Worm (Caenorhabditis elegans): Measurements from ENCODE around the gene C26B9.1.

The C26B9.1 gene

DNA sequence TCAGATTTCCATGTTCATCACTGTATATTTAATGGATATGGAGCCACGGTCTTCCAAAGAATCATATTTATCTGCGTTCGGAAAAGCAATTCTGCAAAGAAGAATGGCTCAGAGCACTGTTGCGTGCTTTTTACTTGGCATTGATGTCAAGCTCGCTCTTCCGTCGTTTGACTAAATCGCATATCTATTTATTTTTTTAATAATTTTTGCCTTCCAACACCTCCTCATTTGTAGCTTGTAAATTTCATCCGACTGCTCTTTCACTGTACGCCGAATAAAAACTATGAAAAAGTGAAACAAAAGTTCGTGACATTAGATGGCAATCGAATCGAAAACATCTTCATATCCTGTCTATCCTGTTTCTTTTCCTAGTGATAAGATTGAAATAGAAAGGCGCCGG, 4.5 kb upstream of the C26B9.1 start, which contains the start of gene C26B9.2:
C26B9.2 (plus strand) TSS at position 301 of the 400 bp plus-strand sequence.
- TF ChIP-seq him-1 (tag; optimal IDR thresholded peaks at IDR 0.05) (no peak), W03F9.2 (tag; optimal IDR thresholded peaks at IDR 0.05) (no peak), dao-5 (tag; optimal IDR thresholded peaks at IDR 0.05) (no peak)

ce11 chrX:5342007-5342406, 2.4 kb upstream of the C26B9.1 start, which contains the start of gene C26B9.7:
C26B9.7 (plus strand) TSS chrX:5342307.
- TF ChIP-seq him-1 (tag; optimal IDR thresholded peaks at IDR 0.05) (no peak), dao-5 (tag; optimal IDR thresholded peaks at IDR 0.05) (no peak), W03F9.2 (tag; optimal IDR thresholded peaks at IDR 0.05) (no peak)

- no peak for TF ChIP-seq him-1 (tag; optimal IDR thresholded peaks at IDR 0.05)
- TF ChIP-seq W03F9.2 (tag; optimal IDR thresholded peaks at IDR 0.05) = no peak
These were observed 1.9 kb downstream of the C26B9.1 start for ce11 chrX:5346303-5346702.

ce11 chrX:5347856-5348255, 3.5 kb downstream of the C26B9.1 start:
- TF ChIP-seq him-1 (tag; optimal IDR thresholded peaks at IDR 0.05) (no peak), dao-5 (tag; optimal IDR thresholded peaks at IDR 0.05) (no peak), W03F9.2 (tag; optimal IDR thresholded peaks at IDR 0.05) (no peak)

- TF ChIP-seq dao-5 (tag; optimal IDR thresholded peaks at IDR 0.05) (no peak), W03F9.2 (tag; optimal IDR thresholded peaks at IDR 0.05) (no peak), him-1 (tag; optimal IDR thresholded peaks at IDR 0.05) (no peak)
These were observed 4.3 kb downstream of the C26B9.1 start, which contains the start of gene syx-3 for ce11 chrX:5348529-5349148. syx-3 (plus strand) TSS chrX:5349098.

DNA sequence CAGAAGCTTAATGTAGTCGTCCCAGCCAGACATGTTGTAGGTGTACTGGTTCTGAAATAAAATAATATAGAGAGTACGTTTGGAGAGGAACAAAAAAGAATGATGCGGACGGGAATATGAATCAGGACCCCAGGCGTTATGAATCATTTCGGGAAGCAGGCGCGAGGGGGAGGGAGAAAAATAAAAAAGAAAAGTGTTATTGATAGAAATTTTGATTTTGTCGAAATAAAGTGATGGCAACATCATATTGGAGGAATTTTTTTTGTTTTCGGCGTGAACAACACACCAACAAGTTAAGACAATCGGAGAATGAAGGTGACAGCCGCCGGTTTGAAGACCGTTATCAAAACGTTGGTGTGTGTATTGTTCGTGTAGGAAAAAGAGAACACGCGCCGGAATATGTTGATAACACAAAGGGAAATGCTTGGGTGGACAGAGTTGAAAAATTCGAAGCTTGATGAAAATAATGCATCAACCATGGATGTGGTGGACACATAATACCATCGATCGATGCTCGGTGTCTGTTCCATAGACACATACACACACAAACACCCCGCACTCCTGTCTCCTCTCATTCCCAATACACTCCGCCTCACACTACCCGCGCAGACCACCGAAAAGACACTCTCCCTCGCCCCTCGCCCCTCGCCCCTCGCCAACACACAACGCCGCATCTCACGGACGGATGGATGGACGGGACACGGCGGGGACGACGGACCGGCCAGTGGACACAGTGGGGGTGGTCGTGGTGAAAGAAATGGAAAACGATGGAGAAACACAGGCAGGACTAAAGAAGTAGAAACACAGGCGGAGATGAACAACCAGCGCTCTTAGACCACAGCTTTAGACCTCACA, 9.9 kb downstream of the C26B9.1 start, which contains the start of gene pfn-2:
pfn-2 (minus strand) TSS at position 51 of the 855 bp plus-strand sequence.
- TF ChIP-seq W03F9.2 (tag; optimal IDR thresholded peaks at IDR 0.05) = no peak
- TF ChIP-seq dao-5 (tag; optimal IDR thresholded peaks at IDR 0.05) = peak; percentile 17

ce11 chrX:5355253-5355652, 10.9 kb downstream of the C26B9.1 start:
- no peak for TF ChIP-seq W03F9.2 (tag; optimal IDR thresholded peaks at IDR 0.05)
- TF ChIP-seq him-1 (tag; optimal IDR thresholded peaks at IDR 0.05) = no peak
- TF ChIP-seq dao-5 (tag; optimal IDR thresholded peaks at IDR 0.05) = no peak

- TF ChIP-seq W03F9.2 (tag; optimal IDR thresholded peaks at IDR 0.05) = no peak
- TF ChIP-seq dao-5 (tag; optimal IDR thresholded peaks at IDR 0.05) = no peak
- no peak for TF ChIP-seq him-1 (tag; optimal IDR thresholded peaks at IDR 0.05)
These were observed 16.3 kb downstream of the C26B9.1 start for ce11 chrX:5360682-5361081.

ce11 chrX:5364222-5364621, 19.8 kb downstream of the C26B9.1 start, which contains the start of gene chtl-1:
chtl-1 (minus strand) TSS chrX:5364322.
- TF ChIP-seq dao-5 (tag; optimal IDR thresholded peaks at IDR 0.05) = no peak
- TF ChIP-seq W03F9.2 (tag; optimal IDR thresholded peaks at IDR 0.05) = no peak
- TF ChIP-seq him-1 (tag; optimal IDR thresholded peaks at IDR 0.05) = no peak

ce11 chrX:5365437-5365836, 21.1 kb downstream of the C26B9.1 start, which contains the start of gene F35C8.5:
F35C8.5 (plus strand) TSS chrX:5365813.
- TF ChIP-seq W03F9.2 (tag; optimal IDR thresholded peaks at IDR 0.05) = no peak
- no peak for TF ChIP-seq him-1 (tag; optimal IDR thresholded peaks at IDR 0.05)

DNA sequence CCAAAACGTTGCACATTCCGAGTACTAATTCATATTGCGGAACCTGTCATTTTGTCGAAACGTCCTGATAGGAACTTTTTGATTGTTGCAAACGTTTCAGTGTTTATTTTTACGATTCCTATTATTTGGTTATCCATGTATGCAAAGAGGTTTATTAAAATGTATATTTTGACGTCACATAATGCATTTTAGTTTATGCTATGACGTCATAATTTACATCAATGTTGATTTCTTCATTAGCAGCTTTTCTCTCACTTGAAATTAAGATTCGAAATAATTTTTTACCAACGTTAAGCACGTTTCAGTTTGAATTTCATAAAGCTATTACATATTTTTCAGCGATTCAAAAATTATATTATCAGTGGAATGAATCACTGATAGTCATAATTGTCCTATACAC, 22.2 kb downstream of the C26B9.1 start:
- no peak for TF ChIP-seq him-1 (tag; optimal IDR thresholded peaks at IDR 0.05)
- no peak for TF ChIP-seq dao-5 (tag; optimal IDR thresholded peaks at IDR 0.05)
- TF ChIP-seq W03F9.2 (tag; optimal IDR thresholded peaks at IDR 0.05) = no peak

DNA sequence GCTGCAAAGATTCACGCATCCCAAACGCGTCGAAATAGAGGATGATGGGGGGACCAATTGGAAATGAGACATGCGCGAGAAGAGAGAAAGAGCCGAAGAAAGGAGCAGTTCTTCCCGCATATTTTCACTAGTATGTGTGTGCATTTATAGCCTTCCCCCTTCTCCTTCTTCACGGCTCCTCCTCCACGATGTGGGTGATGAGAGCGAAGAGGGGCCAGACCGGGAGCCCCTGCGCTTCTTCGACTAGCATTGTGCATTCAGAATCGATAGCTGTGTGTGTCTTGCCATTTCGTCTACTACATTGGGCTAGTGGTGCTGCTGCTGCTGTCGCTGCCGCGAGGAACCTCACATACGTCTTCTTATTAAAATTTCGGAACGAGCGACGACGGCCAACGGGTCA, 23.8 kb downstream of the C26B9.1 start, which contains the start of gene jkk-1:
jkk-1 (plus strand) TSS at position 249 of the 400 bp plus-strand sequence.
- TF ChIP-seq W03F9.2 (tag; optimal IDR thresholded peaks at IDR 0.05) (no peak), him-1 (tag; optimal IDR thresholded peaks at IDR 0.05) (peak; percentile 40)

DNA sequence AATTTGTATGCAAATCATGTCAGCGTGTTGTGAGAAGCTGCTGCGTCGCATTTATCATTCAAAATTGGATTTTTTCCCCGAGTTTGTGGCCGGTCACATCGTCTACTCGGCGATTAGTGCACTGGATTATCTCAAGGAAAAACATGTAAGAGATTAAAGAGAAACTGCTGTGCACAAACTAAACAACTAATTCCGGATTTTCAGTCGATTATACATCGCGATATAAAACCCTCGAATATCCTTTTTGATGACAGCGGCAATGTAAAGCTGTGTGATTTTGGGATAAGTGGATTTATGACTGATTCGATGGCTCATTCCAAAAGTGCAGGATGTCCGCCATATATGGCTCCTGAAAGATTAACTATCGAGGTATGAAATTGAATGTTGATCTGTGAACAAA, 26.2 kb downstream of the C26B9.1 start:
- TF ChIP-seq him-1 (tag; optimal IDR thresholded peaks at IDR 0.05) (no peak), dao-5 (tag; optimal IDR thresholded peaks at IDR 0.05) (no peak), W03F9.2 (tag; optimal IDR thresholded peaks at IDR 0.05) (no peak)

DNA sequence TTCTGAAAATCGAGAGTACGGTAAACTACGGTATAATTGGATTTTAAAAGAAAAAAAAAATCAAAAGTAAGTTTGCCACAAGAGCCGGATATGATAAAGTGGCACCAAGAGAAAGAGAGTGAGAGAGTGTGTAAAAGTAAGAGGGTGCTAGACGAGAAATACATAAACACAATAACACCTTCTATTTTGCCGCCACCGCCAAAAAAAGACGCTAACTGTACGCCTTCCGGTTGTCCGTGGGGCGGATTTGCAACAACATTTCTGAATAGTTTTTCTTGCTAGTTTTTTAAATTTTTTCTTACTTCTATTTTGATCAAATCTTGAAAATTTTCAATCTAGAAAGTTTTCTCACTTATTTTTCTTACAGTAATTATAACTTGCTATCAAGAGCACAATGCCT, 28.3 kb downstream of the C26B9.1 start, which contains the start of gene F35C8.8:
F35C8.8 (minus strand) TSS at position 2 of the 400 bp plus-strand sequence.
- no peak for TF ChIP-seq dao-5 (tag; optimal IDR thresholded peaks at IDR 0.05)
- no peak for TF ChIP-seq W03F9.2 (tag; optimal IDR thresholded peaks at IDR 0.05)
- no peak for TF ChIP-seq him-1 (tag; optimal IDR thresholded peaks at IDR 0.05)
